Worm (Caenorhabditis elegans): ENCODE data around the gene C17G10.13.

DNA sequence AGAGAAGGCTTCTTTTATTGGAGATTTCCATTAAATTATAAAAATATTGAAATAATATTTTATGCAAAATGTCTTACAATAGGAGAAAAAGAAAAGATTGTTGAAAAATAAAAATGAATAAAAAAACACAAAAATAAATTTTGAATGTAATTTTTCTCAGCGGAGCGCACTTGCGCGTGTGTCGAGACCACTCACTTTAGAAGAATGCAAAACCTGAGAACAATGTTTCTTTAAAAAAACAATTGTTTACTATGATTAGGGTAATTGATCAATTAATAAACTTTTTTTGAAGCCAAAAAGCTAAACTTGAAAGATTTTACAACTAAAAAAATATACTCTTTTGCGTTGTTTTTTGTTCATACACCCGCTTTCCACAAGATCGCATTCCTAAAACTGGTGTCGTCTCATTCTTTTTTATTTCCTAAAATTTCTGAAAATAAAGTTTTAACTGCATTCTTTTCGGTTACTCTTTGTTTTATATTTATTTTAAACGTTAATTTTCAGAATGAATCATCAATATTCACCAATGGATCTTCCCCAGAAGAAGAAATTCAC lies 4.7 kb upstream of the C17G10.13 start, which contains the start of gene ttc-4:
- TF ChIP-seq elt-3 (tag; optimal IDR thresholded peaks at IDR 0.05), result no peak
- TF ChIP-seq snpc-4 (tag; optimal IDR thresholded peaks at IDR 0.05), result peak; percentile 75
- no peak for TF ChIP-seq lin-39 (tag; optimal IDR thresholded peaks at IDR 0.05)
- no peak for TF ChIP-seq R02D3.7 (tag; optimal IDR thresholded peaks at IDR 0.05)
- no peak for TF ChIP-seq ztf-11 (tag; optimal IDR thresholded peaks at IDR 0.05)
- no peak for TF ChIP-seq hmg-11 (tag; optimal IDR thresholded peaks at IDR 0.05)
- TF ChIP-seq nhr-11 (tag; optimal IDR thresholded peaks at IDR 0.05), result no peak
- peak; percentile 58 for TF ChIP-seq nfya-1 (tag; optimal IDR thresholded peaks at IDR 0.05; ENCODE audit: insufficient read depth)
- TF ChIP-seq nhr-23 (tag; optimal IDR thresholded peaks at IDR 0.05), result peak; percentile 38
- TF ChIP-seq nhr-77 (tag; optimal IDR thresholded peaks at IDR 0.05), result no peak
